Fruit fly (Drosophila melanogaster) whole organism, embryonic: ENCODE results near the gene CG3294.

ENCODE experiments used
- CG3726 ChIP-seq: fragments of 200-800 bp; sonication (Bioruptor generic); IDR thresholded peaks from 3 replicates; pipeline ENCODE4, ENCODE4 v1.3.6; 2022; ENCODE audit warnings: missing biosample characterization, missing genetic modification characterization
- CG4328 ChIP-seq: fragments of 200-800 bp; sonication (Bioruptor generic); optimal IDR thresholded peaks from 3 replicates; lab custom pipeline; 2017; ENCODE audit warnings: missing biosample characterization, missing genetic modification reagents, missing genetic modification characterization
- Fer1 ChIP-seq: fragments of 200-800 bp; sonication (Bioruptor generic); optimal IDR thresholded peaks from 2 replicates; lab custom pipeline; 2017; ENCODE audit warnings: missing biosample characterization, mild to moderate bottlenecking, missing genetic modification characterization
- NC2β ChIP-seq: fragments of 200-800 bp; sonication (Bioruptor generic); optimal IDR thresholded peaks from 2 replicates; lab custom pipeline; 2016; ENCODE audit warnings: missing biosample characterization, missing genetic modification characterization
- Sox102F ChIP-seq: fragments of 200-800 bp; sonication (Bioruptor generic); optimal IDR thresholded peaks from 2 replicates; lab custom pipeline; 2018; ENCODE audit warnings: missing biosample characterization, mild to moderate bottlenecking, missing genetic modification characterization, moderate library complexity
- insv ChIP-seq, 2 experiments: fragments of 200-800 bp; sonication (Bioruptor generic); optimal IDR thresholded peaks; 3 replicates each; lab custom pipeline; 2016 to 2018; ENCODE audit warnings: missing biosample characterization in 2 of 2, missing genetic modification characterization in 2 of 2
- lola ChIP-seq, 3 experiments: fragments of >200 bp in 2 of 3; fragments of 200-800 bp in 1 of 3; sonication (Bioruptor generic) in 1 of 3; optimal IDR thresholded peaks; 2 replicates each; lab custom pipeline; 2017 to 2019; ENCODE audit warnings: missing biosample characterization in 3 of 3, missing genetic modification characterization in 3 of 3, mild to moderate bottlenecking in 1 of 3, moderate library complexity in 1 of 3
- pum ChIP-seq: fragments of 200-800 bp; sonication (Bioruptor generic); optimal IDR thresholded peaks from 2 replicates; lab custom pipeline; 2016; ENCODE audit warnings: missing biosample characterization, missing genetic modification characterization

dm6 chr2L:4821319-4821717 is 27.0 kb downstream of the CG3294 start:
- peak in 1 of 3 experiments; percentile 57 for TF ChIP-seq lola (GFP tag; optimal IDR thresholded peaks at IDR 0.05; lab: Kevin White, UChicago)
- no peak for TF ChIP-seq NC2β
- no peak for TF ChIP-seq CG3726 (GFP tag; lab: Robert Waterston, UW)
- no peak for TF ChIP-seq insv (GFP tag; optimal IDR thresholded peaks at IDR 0.05; lab: Kevin White, UChicago)
- no peak for TF ChIP-seq CG4328 (GFP tag; lab: Kevin White, UChicago)
- TF ChIP-seq Sox102F: peak; percentile 44
- TF ChIP-seq pum: no peak
- TF ChIP-seq Fer1 (GFP tag; lab: Kevin White, UChicago): peak; percentile 93
